Worm (Caenorhabditis elegans): ENCODE measurements around the gene pef-1.
A peak's percentile ranks its signal among the peaks of the same experiment; 100 is the strongest.

Gene pef-1

DNA sequence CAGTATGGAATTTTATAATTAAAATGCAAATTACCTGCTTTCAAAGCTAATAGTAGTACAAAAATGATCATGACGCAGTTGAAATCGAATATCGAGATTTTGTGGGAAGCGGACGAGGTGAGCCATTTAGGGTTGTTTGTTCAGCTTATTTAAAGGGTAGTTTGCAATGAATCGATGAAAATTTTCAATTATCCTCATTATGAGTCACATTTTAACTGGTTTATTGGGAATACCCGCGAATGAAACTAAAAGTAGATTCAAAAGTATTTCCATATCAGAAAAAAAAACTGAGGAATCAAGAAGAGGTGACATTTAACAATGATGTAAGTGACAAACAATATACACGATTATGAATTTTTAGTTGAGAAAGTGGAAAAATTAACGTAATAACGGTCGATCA lies 6.8 kb downstream of the pef-1 start, which contains the start of gene F23H11.7:
Gene F23H11.7 (minus strand): TSS at position 101 of the 400 bp plus-strand sequence.
- TF ChIP-seq Y22D7AL.16 (tag; optimal IDR thresholded peaks at IDR 0.05) (no peak), unc-55 (GFP tag; optimal IDR thresholded peaks at IDR 0.05) (no peak), pax-1 (tag; optimal IDR thresholded peaks at IDR 0.05) (no peak)

DNA sequence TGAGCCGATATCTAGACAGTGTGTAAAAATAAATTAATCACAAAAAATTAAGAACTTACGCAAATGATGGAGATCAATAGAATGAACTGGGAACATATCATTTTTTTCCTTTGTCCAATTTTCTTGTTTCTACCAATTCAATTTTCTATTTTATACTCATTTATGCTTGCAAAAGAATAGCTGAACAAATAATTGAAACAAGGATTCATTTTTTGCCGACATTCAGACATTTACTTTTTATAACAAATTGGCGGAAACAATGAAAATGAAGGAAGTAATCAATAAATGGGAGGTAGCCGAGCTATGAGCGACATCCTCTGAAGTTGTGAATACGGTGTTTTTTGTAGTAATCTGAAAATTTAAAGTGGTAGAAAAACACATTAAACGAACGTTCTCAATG lies 9.2 kb downstream of the pef-1 start, which contains the start of gene idpp-13:
Gene idpp-13 (minus strand): TSS at position 101 of the 400 bp plus-strand sequence.
- TF ChIP-seq nfya-1 (tag; optimal IDR thresholded peaks at IDR 0.05) (no peak), ceh-14 (tag; optimal IDR thresholded peaks at IDR 0.05) (no peak), fkh-6 (tag; optimal IDR thresholded peaks at IDR 0.05) (no peak), F13H6.1 (tag; optimal IDR thresholded peaks at IDR 0.05) (no peak)

DNA sequence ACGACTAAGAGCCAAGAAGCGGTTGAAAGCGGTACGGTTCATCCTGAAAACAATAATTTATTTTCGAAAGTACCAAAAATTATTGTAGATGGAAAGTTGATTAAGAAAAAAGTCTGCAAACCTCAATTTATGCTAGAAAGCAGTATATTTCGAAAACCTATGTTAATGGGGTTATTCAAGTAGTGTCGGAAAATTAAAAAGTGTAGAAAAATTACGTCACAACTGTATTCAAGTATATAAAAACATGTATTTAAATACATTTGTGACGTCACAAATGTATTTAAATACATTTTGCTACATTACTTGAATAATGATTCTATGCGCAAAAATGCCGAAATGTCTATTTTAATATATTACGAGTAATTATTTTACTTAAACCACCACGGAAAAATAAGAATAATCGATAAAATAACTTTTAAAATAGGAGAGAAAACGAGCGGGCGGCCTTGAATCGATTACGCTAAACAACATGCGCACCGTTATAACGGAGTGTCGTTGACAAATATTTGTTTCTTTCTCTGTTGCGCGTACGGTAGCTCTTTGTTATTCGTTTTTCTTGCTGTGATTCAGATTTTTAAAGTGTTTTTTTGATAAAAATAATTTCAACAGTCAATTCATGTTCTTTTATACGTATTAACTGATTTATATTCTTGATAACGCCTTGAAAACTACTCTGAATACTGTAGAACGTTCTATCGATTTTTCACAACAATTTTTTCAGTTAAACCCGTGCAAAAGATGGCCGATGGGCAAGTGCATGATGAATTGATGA lies 15.4 kb downstream of the pef-1 start, which contains the start of the genes F23H11.5 and bra-2:
Gene F23H11.5 (minus strand): TSS at position 51 of the 772 bp plus-strand sequence.
Gene bra-2 (plus strand): TSS at position 722 of the 772 bp plus-strand sequence.
- TF ChIP-seq F13H6.1 (tag; optimal IDR thresholded peaks at IDR 0.05), result no peak
- TF ChIP-seq ceh-48 (tag; optimal IDR thresholded peaks at IDR 0.05), result peak; percentile 57

DNA sequence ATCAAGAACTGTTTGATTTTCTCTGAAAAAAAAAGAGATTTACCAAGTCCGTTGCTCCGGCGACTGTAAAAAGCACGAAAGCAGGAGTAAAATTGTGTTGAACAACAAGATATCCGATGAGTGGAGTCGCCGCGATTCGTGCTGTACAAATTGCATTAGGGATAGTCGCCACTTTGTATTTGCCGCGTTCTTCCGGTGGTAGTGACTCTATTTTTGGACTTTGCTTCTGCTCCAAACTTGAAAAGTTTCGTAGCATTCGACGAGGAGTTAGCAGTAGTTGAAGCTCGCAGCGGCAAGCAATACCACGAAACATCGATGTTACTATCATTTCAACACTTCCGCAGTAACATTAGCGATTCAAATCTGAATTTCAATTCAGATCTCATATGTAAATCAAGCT lies 16.6 kb downstream of the pef-1 start, which contains the start of gene crls-1:
Gene crls-1 (minus strand): TSS at position 363 of the 400 bp plus-strand sequence.
- TF ChIP-seq unc-86 (tag; optimal IDR thresholded peaks at IDR 0.05), result no peak
- no peak for TF ChIP-seq ahr-1 (tag; optimal IDR thresholded peaks at IDR 0.05)
- TF ChIP-seq odd-2 (tag; optimal IDR thresholded peaks at IDR 0.05), result no peak
- TF ChIP-seq pha-4 (tag; optimal IDR thresholded peaks at IDR 0.05), result no peak
- TF ChIP-seq gmeb-2 (tag; optimal IDR thresholded peaks at IDR 0.05), result no peak

DNA sequence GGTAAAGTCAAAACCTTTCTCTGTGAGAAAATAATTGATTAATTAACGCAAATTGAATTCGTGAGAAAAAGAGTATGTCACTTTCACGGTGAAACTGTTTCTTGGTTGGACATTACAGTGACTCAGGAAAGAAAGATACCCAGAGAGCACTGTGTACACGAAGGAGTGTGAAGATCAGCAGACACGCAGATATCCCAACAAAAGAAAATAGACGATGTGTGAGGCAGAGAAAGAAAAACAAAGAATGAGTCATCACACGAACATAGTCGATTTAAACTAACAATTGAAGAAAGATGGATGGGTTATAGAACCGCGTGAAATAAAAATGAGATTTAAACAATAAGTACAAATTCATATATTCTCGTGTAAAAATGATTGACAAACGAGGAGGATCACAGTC lies 18.1 kb downstream of the pef-1 start:
- TF ChIP-seq nfya-1 (tag; optimal IDR thresholded peaks at IDR 0.05) (peak; percentile 30), hlh-8 (tag; optimal IDR thresholded peaks at IDR 0.05) (no peak)

DNA sequence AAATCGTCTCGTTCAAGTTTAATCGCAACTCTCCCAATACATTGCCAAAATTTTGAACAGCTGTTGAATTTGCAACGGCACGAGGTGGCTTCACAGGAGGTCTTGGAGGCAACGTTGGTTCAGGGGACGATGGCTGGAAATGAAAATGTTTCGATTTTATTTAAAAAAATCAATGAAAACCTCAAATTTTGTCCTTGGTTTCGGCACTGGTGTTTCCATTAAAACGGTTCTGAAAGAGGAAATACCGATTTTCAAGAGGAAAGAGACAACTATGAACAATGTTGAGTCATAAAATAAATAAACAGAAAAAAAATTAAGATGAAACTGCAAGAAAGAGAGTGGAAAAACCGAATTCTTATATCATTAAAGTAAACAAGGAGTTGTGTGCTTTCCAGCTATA lies 18.8 kb downstream of the pef-1 start, which contains the start of gene F23H11.4:
Gene F23H11.4 (minus strand): TSS at position 229 of the 400 bp plus-strand sequence.
- TF ChIP-seq sdc-2 (tag; optimal IDR thresholded peaks at IDR 0.05) (no peak), lim-6 (tag; optimal IDR thresholded peaks at IDR 0.05) (no peak), syd-9 (tag; optimal IDR thresholded peaks at IDR 0.05) (no peak)

DNA sequence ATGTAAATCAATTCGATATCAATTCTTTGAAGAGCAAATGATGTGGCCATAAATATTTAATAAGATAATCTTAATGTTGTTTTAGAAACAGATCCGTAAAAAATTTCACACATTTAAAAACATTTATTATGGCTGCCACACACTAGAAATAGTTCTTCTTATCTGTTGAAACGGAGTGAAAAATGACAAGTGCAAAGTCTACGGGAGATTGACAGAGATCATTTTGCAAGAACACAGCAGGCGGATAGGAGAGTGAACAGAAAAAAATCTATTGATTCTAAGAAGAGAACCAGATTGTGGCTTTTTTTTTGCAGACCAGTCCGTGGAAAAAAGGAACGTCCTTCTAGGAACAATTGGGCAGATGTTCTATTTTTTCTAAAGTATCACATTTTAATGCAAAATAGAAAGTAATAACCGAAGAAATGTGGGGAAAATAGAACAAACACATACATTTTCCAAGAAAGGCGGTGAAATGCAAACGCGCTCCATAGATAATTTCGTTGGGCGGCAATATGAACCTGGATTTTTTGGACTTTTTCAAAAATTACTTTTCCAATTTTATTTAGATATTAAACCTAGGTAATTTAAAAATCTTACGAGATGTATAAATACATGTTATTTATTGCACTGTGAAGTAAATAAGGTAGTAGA lies 24.4 kb downstream of the pef-1 start:
- TF ChIP-seq ttx-3 (tag; optimal IDR thresholded peaks at IDR 0.05) (no peak), odd-2 (tag; optimal IDR thresholded peaks at IDR 0.05) (no peak), pag-3 (tag; optimal IDR thresholded peaks at IDR 0.05; ENCODE audit: borderline replicate concordance) (no peak), tbx-7 (tag; optimal IDR thresholded peaks at IDR 0.05) (no peak), ceh-19 (GFP tag; optimal IDR thresholded peaks at IDR 0.05) (no peak), tbx-2 (tag; optimal IDR thresholded peaks at IDR 0.05) (no peak), ama-1 (optimal IDR thresholded peaks at IDR 0.05) (no peak), ceh-48 (tag; optimal IDR thresholded peaks at IDR 0.05) (no peak), dmd-4 (tag; optimal IDR thresholded peaks at IDR 0.05; ENCODE audit: borderline replicate concordance) (no peak), fkh-6 (tag; optimal IDR thresholded peaks at IDR 0.05) (no peak), ets-4 (tag; optimal IDR thresholded peaks at IDR 0.05) (no peak), sox-4 (tag; optimal IDR thresholded peaks at IDR 0.05) (no peak), pqm-1 (tag; optimal IDR thresholded peaks at IDR 0.05) (no peak), ref-2 (tag; optimal IDR thresholded peaks at IDR 0.05) (no peak), unc-86 (tag; optimal IDR thresholded peaks at IDR 0.05) (no peak), hlh-6 (tag; optimal IDR thresholded peaks at IDR 0.05) (no peak), che-1 (tag; optimal IDR thresholded peaks at IDR 0.05) (no peak), eyg-1 (tag; optimal IDR thresholded peaks at IDR 0.05) (no peak), ztf-16 (tag; optimal IDR thresholded peaks at IDR 0.05) (no peak)

All from whole organism, late embryonic.